Fruit fly (Drosophila melanogaster): ENCODE results near the gene CG8478.

Gene CG8478

DNA sequence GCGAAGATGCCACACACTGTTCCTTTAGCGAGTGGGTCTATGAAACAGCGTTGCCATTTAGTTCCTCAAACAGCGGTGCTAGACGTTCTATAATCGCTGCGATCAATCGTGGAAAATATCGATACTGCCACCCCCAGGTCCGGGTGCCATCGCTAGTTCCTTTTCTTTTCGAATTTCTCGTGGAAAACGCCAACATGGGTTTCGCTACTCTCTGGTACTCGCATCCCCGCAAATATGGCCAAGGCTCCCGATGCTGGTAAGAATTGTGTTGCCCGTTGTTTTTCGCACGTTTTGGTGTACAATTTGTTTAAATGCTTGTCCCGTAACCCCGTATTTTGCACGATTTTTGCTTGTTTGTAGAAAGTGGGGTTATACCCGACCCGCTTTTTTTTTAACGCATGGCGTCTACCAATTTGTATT, 14.5 kb downstream of the CG8478 start, which contains the start of gene RpS29 (continued):
- TF ChIP-seq CG2678 (tag; optimal IDR thresholded peaks at IDR 0.05) (peak; percentile 68), insv (GFP tag; optimal IDR thresholded peaks at IDR 0.05) (peak in 1 of 2 experiments; percentile 73), lab (GFP tag; optimal IDR thresholded peaks at IDR 0.05) (peak; percentile 93), NC2β (GFP tag; optimal IDR thresholded peaks at IDR 0.05) (peak; percentile 96), chm (GFP tag; IDR thresholded peaks at IDR 0.05) (peak; percentile 79), CG17359 (tag; optimal IDR thresholded peaks at IDR 0.05) (peak; percentile 64), Ptx1 (GFP tag; IDR thresholded peaks at IDR 0.05) (peak; percentile 79), sima (GFP tag; optimal IDR thresholded peaks at IDR 0.05) (peak; percentile 44), gcm2 (GFP tag; optimal IDR thresholded peaks at IDR 0.05) (peak; percentile 62), CG14441 (GFP tag; IDR thresholded peaks at IDR 0.05) (peak; percentile 77), tio (GFP tag; optimal IDR thresholded peaks at IDR 0.05) (no peak), CG15514 (GFP tag; optimal IDR thresholded peaks at IDR 0.05) (peak; percentile 95), CG30431 (GFP tag; optimal IDR thresholded peaks at IDR 0.05) (peak; percentile 47), CG15269 (tag; optimal IDR thresholded peaks at IDR 0.05) (peak; percentile 58), CG17802 (tag; optimal IDR thresholded peaks at IDR 0.05) (peak; percentile 53), crol (GFP tag; IDR thresholded peaks at IDR 0.05) (no peak), tin (GFP tag; optimal IDR thresholded peaks at IDR 0.05) (peak; percentile 74), gro (GFP tag; optimal IDR thresholded peaks at IDR 0.05) (peak; percentile 92), CG8359 (GFP tag; optimal IDR thresholded peaks at IDR 0.05; ENCODE audit: borderline replicate concordance) (no peak), ranshi (GFP tag; IDR thresholded peaks at IDR 0.05) (peak; percentile 68), MESR4 (GFP tag; optimal IDR thresholded peaks at IDR 0.05) (peak; percentile 99), Xrp1 (GFP tag; IDR thresholded peaks at IDR 0.05) (peak; percentile 63), CG11456 (GFP tag; IDR thresholded peaks at IDR 0.05) (peak; percentile 95), CG9876 (GFP tag; optimal IDR thresholded peaks at IDR 0.05) (peak; percentile 91), z (GFP tag; IDR thresholded peaks at IDR 0.05) (no peak), CG3281 (GFP tag; optimal IDR thresholded peaks at IDR 0.05) (peak; percentile 85), CG15479 (GFP tag; optimal IDR thresholded peaks at IDR 0.05) (no peak), wdn (GFP tag; IDR thresholded peaks at IDR 0.05) (peak; percentile 56; the same call in 1 of the 2 replicates), MTF-1 (GFP tag; optimal IDR thresholded peaks at IDR 0.05; ENCODE audit: borderline replicate concordance) (peak; percentile 79), Atf3 (GFP tag; optimal IDR thresholded peaks at IDR 0.05) (peak; percentile 73), CG7372 (GFP tag; IDR thresholded peaks at IDR 0.05) (peak; percentile 77), dmrt11E (tag; optimal IDR thresholded peaks at IDR 0.05) (peak; percentile 54), en (GFP tag; optimal IDR thresholded peaks at IDR 0.05) (peak; percentile 59), Fer2 (tag; optimal IDR thresholded peaks at IDR 0.05) (peak; percentile 70), Kr (GFP tag; optimal IDR thresholded peaks at IDR 0.05) (no peak), tgo (GFP tag; IDR thresholded peaks at IDR 0.05) (peak; percentile 65), maf-S (GFP tag; optimal IDR thresholded peaks at IDR 0.05) (peak; percentile 84), slp2 (GFP tag; optimal IDR thresholded peaks at IDR 0.05) (peak; percentile 63), CG11723 (GFP tag; optimal IDR thresholded peaks at IDR 0.05) (peak; percentile 68), D19B (GFP tag; optimal IDR thresholded peaks at IDR 0.05) (no peak), CG34376 (GFP tag; optimal IDR thresholded peaks at IDR 0.05) (peak; percentile 92), Sry-δ (GFP tag; optimal IDR thresholded peaks at IDR 0.05) (peak; percentile 100), slbo (GFP tag; IDR thresholded peaks at IDR 0.05) (peak; percentile 95), toy (GFP tag; IDR thresholded peaks at IDR 0.05) (peak; percentile 51; the same call in 1 of the 2 replicates), Atf-2 (GFP tag; optimal IDR thresholded peaks at IDR 0.05) (peak; percentile 30), az2 (GFP tag; optimal IDR thresholded peaks at IDR 0.05) (peak; percentile 69), CG31388 (GFP tag; optimal IDR thresholded peaks at IDR 0.05) (no peak), repo (GFP tag; optimal IDR thresholded peaks at IDR 0.05) (peak; percentile 71), bbx (GFP tag; IDR thresholded peaks at IDR 0.05; ENCODE audit: partially characterized antibody) (peak; percentile 95), CG11093 (GFP tag; IDR thresholded peaks at IDR 0.05) (no peak), pho (GFP tag; optimal IDR thresholded peaks at IDR 0.05) (peak; percentile 89)

Data from whole organism, embryonic.